Worm (Caenorhabditis elegans) whole organism, young adult: ENCODE measurements around the gene set-21.
"Not testable (repeated sequence)": the region's sequence is repeated elsewhere in the genome, so short reads cannot be mapped to it uniquely, and the experiment has no call there.

ENCODE experiments used
- F55B11.4 ChIP-seq: sonication (generic microtip); optimal IDR thresholded peaks from 2 replicates; lab custom pipeline; 2016; ENCODE audit warnings: missing compliant biosample characterization, missing genetic modification characterization, borderline replicate concordance; ENCODE audit not compliant: insufficient read depth
- bed-2 ChIP-seq: fragments of 200-800 bp; sonication (Bioruptor generic); IDR thresholded peaks from 2 replicates; pipeline ENCODE4 v1.3.6; 2022; ENCODE audit warnings: missing genetic modification reagents, missing genetic modification characterization, missing compliant biosample characterization
- fkh-3 ChIP-seq: sonication (generic microtip); optimal IDR thresholded peaks from 2 replicates; lab custom pipeline; 2016; ENCODE audit warnings: mild to moderate bottlenecking, missing genetic modification characterization, missing compliant biosample characterization
- gei-17 ChIP-seq: fragments of 200-800 bp; sonication (Bioruptor generic); optimal IDR thresholded peaks from 2 replicates; lab custom pipeline; 2018; ENCODE audit warnings: mild to moderate bottlenecking, missing genetic modification characterization, missing compliant biosample characterization
- lin-35 ChIP-seq, 3 experiments: fragments of 150-350 bp in 2 of 3; sonication (generic microtip) in 1 of 3; optimal IDR thresholded peaks; 2 replicates each; lab custom pipeline; 2014 to 2018; ENCODE audit warnings: missing biosample characterization in 3 of 3, missing genetic modification characterization in 3 of 3, missing genetic modification reagents in 3 of 3
- tlf-1 ChIP-seq: fragments of 200-800 bp; sonication (Bioruptor generic); optimal IDR thresholded peaks from 2 replicates; lab custom pipeline; 2018; ENCODE audit warnings: mild to moderate bottlenecking, missing genetic modification characterization, missing compliant biosample characterization

DNA sequence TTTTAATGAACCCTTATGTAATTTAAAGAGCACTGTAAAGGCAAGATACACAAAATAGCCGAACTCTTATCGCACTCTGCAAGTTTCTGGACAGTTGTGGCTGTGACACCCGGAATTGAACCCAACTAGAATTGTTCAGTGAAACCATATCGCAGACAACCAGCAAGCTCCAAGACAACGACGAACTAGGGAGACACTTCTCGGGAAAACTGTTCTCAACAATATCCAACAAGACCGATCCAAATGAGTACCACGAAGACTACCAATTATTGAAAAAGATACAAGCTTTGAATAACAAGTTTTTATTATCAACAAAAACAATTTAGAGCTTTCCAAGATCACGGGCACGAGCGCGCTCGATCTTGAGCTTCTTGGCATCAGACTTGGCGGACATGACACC lies 1.8 kb upstream of the set-21 start:
- TF ChIP-seq lin-35 (GFP tag; optimal IDR thresholded peaks at IDR 0.05; lab: Kevin White, UChicago); fkh-3 (tag; lab: Kevin White, UChicago); gei-17 (GFP tag; lab: Kevin White, UChicago); bed-2 (GFP tag; lab: Robert Waterston, UW); F55B11.4 (tag; lab: Kevin White, UChicago): not testable (repeated sequence)
- TF ChIP-seq tlf-1 (GFP tag; lab: Kevin White, UChicago), result peak; percentile 68
